Worm (Caenorhabditis elegans) whole organism, L2 larva: Measurements from ENCODE around the gene apc-10.

Experiments used
- mdl-1 ChIP-seq, 2 experiments: fragments of 150-350 bp in 1 of 2; sonication (generic microtip) in 1 of 2; optimal IDR thresholded peaks; 2 replicates each; lab custom pipeline; 2017; ENCODE audit warnings: missing biosample characterization in 2 of 2, missing genetic modification characterization in 2 of 2
- nhr-11 ChIP-seq: fragments of 150-350 bp; optimal IDR thresholded peaks from 2 replicates; lab custom pipeline; 2014; ENCODE audit warnings: missing biosample characterization, missing genetic modification characterization

ce11 chrV:10468709-10469108 is 42.6 kb upstream of the apc-10 start:
- TF ChIP-seq mdl-1 (tag; optimal IDR thresholded peaks at IDR 0.05; lab: Kevin White, UChicago): no peak
- TF ChIP-seq nhr-11: no peak
